Fruit fly (Drosophila melanogaster) whole organism, embryonic: ENCODE measurements around the gene Mip.

Experiments used
- Blimp-1 ChIP-seq: fragments of 200-800 bp; sonication (Bioruptor generic); optimal IDR thresholded peaks from 3 replicates; lab custom pipeline; 2018; ENCODE audit warnings: missing biosample characterization, missing genetic modification characterization, mild to moderate bottlenecking, moderate library complexity, missing genetic modification reagents
- CG1024 ChIP-seq: fragments of 200-800 bp; sonication (Bioruptor generic); IDR thresholded peaks from 2 replicates; pipeline ENCODE4 v1.3.6; 2022; ENCODE audit warnings: missing biosample characterization, missing genetic modification characterization
- CG10654 ChIP-seq: fragments of 200-800 bp; sonication (Bioruptor generic); optimal IDR thresholded peaks from 2 replicates; lab custom pipeline; 2016; ENCODE audit warnings: missing biosample characterization, missing genetic modification characterization
- CG12155 ChIP-seq: fragments of 200-800 bp; sonication (Bioruptor generic); optimal IDR thresholded peaks from 3 replicates; lab custom pipeline; 2016; ENCODE audit warnings: missing biosample characterization, missing genetic modification characterization
- CG12391 ChIP-seq: fragments of 200-800 bp; sonication (Bioruptor generic); optimal IDR thresholded peaks from 3 replicates; lab custom pipeline; 2018; ENCODE audit warnings: missing biosample characterization, mild to moderate bottlenecking, missing genetic modification characterization, moderate library complexity
- CG14965 ChIP-seq: fragments of 200-800 bp; sonication (Bioruptor generic); optimal IDR thresholded peaks from 2 replicates; lab custom pipeline; 2016; ENCODE audit warnings: missing biosample characterization, missing genetic modification characterization, borderline replicate concordance
- CG15601 ChIP-seq: fragments of 200-800 bp; sonication (Bioruptor generic); optimal IDR thresholded peaks from 3 replicates; lab custom pipeline; 2019; ENCODE audit warnings: missing biosample characterization, mild to moderate bottlenecking, missing genetic modification characterization, moderate library complexity
- CG16813 ChIP-seq: fragments of 200-800 bp; sonication (Bioruptor generic); IDR thresholded peaks from 3 replicates; pipeline ENCODE4 v1.3.6; 2022; ENCODE audit warnings: missing biosample characterization, missing genetic modification characterization; ENCODE audit not compliant: partially characterized antibody
- CG17912 ChIP-seq: fragments of 200-800 bp; sonication (Bioruptor generic); optimal IDR thresholded peaks from 2 replicates; lab custom pipeline; 2018; ENCODE audit warnings: missing biosample characterization, mild to moderate bottlenecking, missing genetic modification characterization
- CG2202 ChIP-seq: fragments of 200-800 bp; sonication (Bioruptor generic); optimal IDR thresholded peaks from 2 replicates; lab custom pipeline; 2018; ENCODE audit warnings: missing biosample characterization, mild to moderate bottlenecking, missing genetic modification characterization
- CG2889 ChIP-seq: fragments of 200-800 bp; sonication (Bioruptor generic); IDR thresholded peaks from 3 replicates; pipeline ENCODE4 v1.3.6; 2022; ENCODE audit warnings: missing biosample characterization, missing genetic modification characterization
- CG4617 ChIP-seq: fragments of 200-800 bp; sonication (Bioruptor generic); optimal IDR thresholded peaks from 3 replicates; lab custom pipeline; 2016; ENCODE audit warnings: missing biosample characterization, missing genetic modification characterization, borderline replicate concordance
- CG4854 ChIP-seq: fragments of 200-800 bp; sonication (Bioruptor generic); optimal IDR thresholded peaks from 2 replicates; lab custom pipeline; 2016; ENCODE audit warnings: missing biosample characterization, missing genetic modification characterization, inconsistent platforms
- CG7928 ChIP-seq: fragments of 200-800 bp; sonication (Bioruptor generic); optimal IDR thresholded peaks from 2 replicates; lab custom pipeline; 2017; ENCODE audit warnings: missing biosample characterization, mild to moderate bottlenecking, missing genetic modification characterization
- CG8924 ChIP-seq: fragments of 200-800 bp; optimal IDR thresholded peaks from 3 replicates; lab custom pipeline; 2019; ENCODE audit warnings: missing biosample characterization, mild to moderate bottlenecking, missing genetic modification characterization, moderate library complexity
- CG8944 ChIP-seq: fragments of 200-800 bp; sonication (Bioruptor generic); optimal IDR thresholded peaks from 3 replicates; lab custom pipeline; 2016; ENCODE audit warnings: missing biosample characterization, missing genetic modification characterization
- CG9215 ChIP-seq: fragments of 200-800 bp; sonication (Bioruptor generic); IDR thresholded peaks from 2 replicates; pipeline ENCODE4 v1.3.6; 2022; ENCODE audit warnings: missing biosample characterization, missing genetic modification characterization
- CoRest ChIP-seq: fragments of 200-800 bp; sonication (Bioruptor generic); optimal IDR thresholded peaks from 3 replicates; lab custom pipeline; 2018; ENCODE audit warnings: missing biosample characterization, mild to moderate bottlenecking, missing genetic modification characterization, moderate library complexity
- Deaf1 ChIP-seq: fragments of 200-800 bp; optimal IDR thresholded peaks from 3 replicates; lab custom pipeline; 2019; ENCODE audit warnings: missing biosample characterization, mild to moderate bottlenecking, missing genetic modification characterization, moderate library complexity
- Fer3 ChIP-seq: fragments of 200-800 bp; sonication (Bioruptor generic); optimal IDR thresholded peaks from 2 replicates; lab custom pipeline; 2018; ENCODE audit warnings: missing biosample characterization, mild to moderate bottlenecking, missing genetic modification characterization, moderate library complexity
- Gug ChIP-seq: fragments of 200-800 bp; sonication (Bioruptor generic); IDR thresholded peaks from 4 replicates; pipeline ENCODE4 v1.3.6; 2022; ENCODE audit warnings: missing biosample characterization, missing genetic modification characterization
- HHEX ChIP-seq: fragments of 200-800 bp; sonication (Bioruptor generic); optimal IDR thresholded peaks from 3 replicates; lab custom pipeline; 2017; ENCODE audit warnings: missing biosample characterization, mild to moderate bottlenecking, missing genetic modification characterization, missing genetic modification reagents
- HmgZ ChIP-seq: fragments of 200-800 bp; sonication (Bioruptor generic); optimal IDR thresholded peaks from 2 replicates; lab custom pipeline; 2018; ENCODE audit warnings: missing biosample characterization, mild to moderate bottlenecking, missing genetic modification characterization
- Lpt ChIP-seq: fragments of >200 bp; optimal IDR thresholded peaks from 2 replicates; lab custom pipeline; 2018; ENCODE audit warnings: missing biosample characterization, missing genetic modification characterization
- Nf-YC ChIP-seq: fragments of 200-800 bp; optimal IDR thresholded peaks from 3 replicates; lab custom pipeline; 2019; ENCODE audit warnings: missing biosample characterization, mild to moderate bottlenecking, missing genetic modification characterization, moderate library complexity
- Ssrp ChIP-seq: fragments of 200-800 bp; sonication (Bioruptor generic); optimal IDR thresholded peaks from 2 replicates; lab custom pipeline; 2018; ENCODE audit warnings: missing biosample characterization, mild to moderate bottlenecking, missing genetic modification characterization, moderate library complexity
- amos ChIP-seq: fragments of 200-800 bp; sonication (Bioruptor generic); IDR thresholded peaks from 2 replicates; pipeline ENCODE4 v1.3.6; 2022; ENCODE audit warnings: missing biosample characterization, missing genetic modification characterization; ENCODE audit not compliant: partially characterized antibody
- aop ChIP-seq: fragments of 200-800 bp; sonication (Bioruptor generic); IDR thresholded peaks from 2 replicates; pipeline ENCODE4 v1.3.6; 2022; ENCODE audit warnings: missing biosample characterization, missing genetic modification characterization
- ap ChIP-seq: fragments of 200-800 bp; sonication (Bioruptor generic); IDR thresholded peaks from 2 replicates; pipeline ENCODE4 v1.3.6; 2022; ENCODE audit warnings: missing biosample characterization, missing genetic modification characterization
- cad ChIP-seq: fragments of >200 bp; optimal IDR thresholded peaks from 2 replicates; lab custom pipeline; 2017; ENCODE audit warnings: missing biosample characterization, missing genetic modification characterization
- chinmo ChIP-seq: fragments of 200-800 bp; sonication (Bioruptor generic); IDR thresholded peaks from 4 replicates; pipeline ENCODE4 v1.3.6; 2022; ENCODE audit warnings: missing biosample characterization, missing genetic modification characterization; ENCODE audit not compliant: partially characterized antibody
- crp ChIP-seq, 2 experiments: fragments of 200-800 bp; sonication (Bioruptor generic); optimal IDR thresholded peaks; 2 replicates in 1 of 2; 3 replicates in 1 of 2; lab custom pipeline; 2017; ENCODE audit warnings: missing biosample characterization in 2 of 2, missing genetic modification characterization in 2 of 2, mild to moderate bottlenecking in 1 of 2, moderate library complexity in 1 of 2
- exex ChIP-seq: fragments of 200-800 bp; sonication (Bioruptor generic); optimal IDR thresholded peaks from 4 replicates; lab custom pipeline; 2018; ENCODE audit warnings: missing biosample characterization, mild to moderate bottlenecking, missing genetic modification characterization, moderate library complexity
- eyg ChIP-seq: fragments of 200-800 bp; sonication (Bioruptor generic); optimal IDR thresholded peaks from 3 replicates; lab custom pipeline; 2016; ENCODE audit warnings: missing biosample characterization, missing genetic modification characterization
- fd102C ChIP-seq: fragments of 200-800 bp; sonication (Bioruptor generic); optimal IDR thresholded peaks from 2 replicates; lab custom pipeline; 2018; ENCODE audit warnings: missing biosample characterization, mild to moderate bottlenecking, missing genetic modification characterization, moderate library complexity
- gsb-n ChIP-seq: fragments of 200-800 bp; sonication (Bioruptor generic); optimal IDR thresholded peaks from 3 replicates; lab custom pipeline; 2018; ENCODE audit warnings: missing biosample characterization, mild to moderate bottlenecking, missing genetic modification characterization
- h ChIP-seq: fragments of >200 bp; optimal IDR thresholded peaks from 2 replicates; lab custom pipeline; 2017
- insv ChIP-seq, 2 experiments: fragments of 200-800 bp; sonication (Bioruptor generic); optimal IDR thresholded peaks; 3 replicates each; lab custom pipeline; 2016 to 2018; ENCODE audit warnings: missing biosample characterization in 2 of 2, missing genetic modification characterization in 2 of 2
- jumu ChIP-seq: fragments of 200-800 bp; sonication (Bioruptor generic); optimal IDR thresholded peaks from 3 replicates; lab custom pipeline; 2016; ENCODE audit warnings: missing biosample characterization, missing genetic modification characterization
- mam ChIP-seq: fragments of 200-800 bp; sonication (Bioruptor generic); optimal IDR thresholded peaks from 3 replicates; lab custom pipeline; 2016; ENCODE audit warnings: missing biosample characterization, missing genetic modification characterization
- nmo ChIP-seq: fragments of 200-800 bp; sonication (Bioruptor generic); optimal IDR thresholded peaks from 2 replicates; lab custom pipeline; 2018; ENCODE audit warnings: missing biosample characterization, mild to moderate bottlenecking, missing genetic modification characterization, moderate library complexity
- phol ChIP-seq: fragments of 200-800 bp; sonication (Bioruptor generic); optimal IDR thresholded peaks from 3 replicates; lab custom pipeline; 2018; ENCODE audit warnings: missing biosample characterization, mild to moderate bottlenecking, missing genetic modification characterization, moderate library complexity
- prd ChIP-seq, 3 experiments: fragments of >200 bp in 2 of 3; fragments of 200-800 bp in 1 of 3; sonication (Bioruptor generic) in 1 of 3; optimal IDR thresholded peaks in 2 of 3; IDR thresholded peaks in 1 of 3; 2 replicates in 2 of 3; 3 replicates in 1 of 3; pipeline versions ENCODE4 v1.3.6 to Lab custom; 2017 to 2022; ENCODE audit warnings: missing biosample characterization in 1 of 3, missing genetic modification characterization in 1 of 3
- scrt ChIP-seq: fragments of 200-800 bp; sonication (Bioruptor generic); optimal IDR thresholded peaks from 2 replicates; lab custom pipeline; 2018; ENCODE audit warnings: missing biosample characterization, mild to moderate bottlenecking, missing genetic modification characterization, moderate library complexity
- sisA ChIP-seq: fragments of 200-800 bp; sonication (Bioruptor generic); IDR thresholded peaks from 2 replicates; pipeline ENCODE4 v1.3.6; 2022; ENCODE audit warnings: missing biosample characterization, missing genetic modification characterization
- stc ChIP-seq: fragments of 200-800 bp; sonication (Bioruptor generic); IDR thresholded peaks from 2 replicates; pipeline ENCODE4 v1.3.6; 2022; ENCODE audit warnings: missing biosample characterization, missing genetic modification characterization
- trem ChIP-seq: fragments of 200-800 bp; optimal IDR thresholded peaks from 3 replicates; lab custom pipeline; 2019; ENCODE audit warnings: missing biosample characterization, mild to moderate bottlenecking, missing genetic modification characterization, moderate library complexity
- ttk ChIP-seq: fragments of 200-800 bp; sonication (Bioruptor generic); IDR thresholded peaks from 2 replicates; pipeline ENCODE4 v2.1.2; 2022; ENCODE audit warnings: missing biosample characterization, missing genetic modification characterization
- zen2 ChIP-seq: fragments of 200-800 bp; sonication (Bioruptor generic); IDR thresholded peaks from 3 replicates; pipeline ENCODE4 v1.3.6; 2022; ENCODE audit warnings: missing biosample characterization, missing genetic modification characterization; ENCODE audit not compliant: partially characterized antibody

Gene Mip

DNA sequence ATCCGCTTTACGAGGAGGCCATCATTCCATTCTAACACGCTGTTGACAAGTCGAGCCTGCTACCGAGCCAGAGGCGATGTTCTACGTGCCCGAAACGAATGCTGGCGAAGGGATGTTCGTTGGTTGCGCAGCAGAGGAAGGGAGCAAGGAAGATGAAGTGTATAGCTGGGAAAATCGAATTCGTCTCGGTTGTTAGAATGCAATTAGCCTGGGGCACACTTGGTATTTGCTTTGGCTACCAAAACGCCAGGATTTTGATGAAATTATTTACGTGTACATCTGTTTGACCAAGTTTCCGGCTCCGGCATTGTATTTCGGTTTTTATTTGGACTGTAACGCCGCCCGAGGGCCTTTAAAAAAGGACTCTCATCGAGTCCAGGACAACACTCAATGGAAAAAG lies 8.0 kb upstream of the Mip start:
- TF ChIP-seq gsb-n (peak; percentile 93), Deaf1 (tag; lab: Kevin White, UChicago) (peak; percentile 8), h (lab: Kevin White, UChicago) (no peak)

- TF ChIP-seq CG12155 (peak; percentile 30), exex (tag; lab: Kevin White, UChicago) (peak; percentile 32), Ssrp (tag; lab: Kevin White, UChicago) (no peak), jumu (GFP tag; lab: Kevin White, UChicago) (no peak), nmo (GFP tag; lab: Kevin White, UChicago) (peak; percentile 48), CG7928 (GFP tag; lab: Kevin White, UChicago) (no peak), CG16813 (GFP tag; lab: Robert Waterston, UW) (no peak), Nf-YC (tag; lab: Kevin White, UChicago) (no peak), crp (GFP tag; optimal IDR thresholded peaks at IDR 0.05; lab: Kevin White, UChicago) (peak; percentile 89 to 97), ap (no peak), trem (tag; lab: Kevin White, UChicago) (peak; percentile 95), cad (GFP tag; lab: Kevin White, UChicago) (no peak), CG17912 (peak; percentile 34), CG15601 (tag; lab: Kevin White, UChicago) (peak; percentile 52), aop (no peak), mam (GFP tag; lab: Kevin White, UChicago) (peak; percentile 11), fd102C (GFP tag; lab: Kevin White, UChicago) (no peak), CG10654 (GFP tag; lab: Kevin White, UChicago) (no peak), CG2889 (GFP tag; lab: Robert Waterston, UW) (no peak), CG4854 (GFP tag; lab: Kevin White, UChicago) (peak; percentile 89), insv (GFP tag; optimal IDR thresholded peaks at IDR 0.05; lab: Kevin White, UChicago) (peak in 1 of 2 experiments; percentile 26), Lpt (GFP tag; lab: Kevin White, UChicago) (no peak), prd (optimal IDR thresholded peaks at IDR 0.05; lab: Kevin White, UChicago) (no peak), prd (GFP tag; IDR thresholded peaks at IDR 0.05; lab: Robert Waterston, UW) (no peak), Blimp-1 (GFP tag; lab: Kevin White, UChicago) (no peak), CG14965 (GFP tag; lab: Kevin White, UChicago) (no peak), CG12391 (peak; percentile 19), CG1024 (no peak), sisA (GFP tag; lab: Robert Waterston, UW) (no peak), CG4617 (peak; percentile 52), Gug (no peak), chinmo (0 out of 4 replicates have a peak, but pooled peaks have one; percentile 28), amos (GFP tag; lab: Robert Waterston, UW) (peak; percentile 47), CG8944 (GFP tag; lab: Kevin White, UChicago) (no peak), zen2 (GFP tag; lab: Robert Waterston, UW) (no peak), CG2202 (no peak), HHEX (GFP tag; lab: Kevin White, UChicago) (no peak), CoRest (tag; lab: Kevin White, UChicago) (peak; percentile 37), eyg (no peak), CG9215 (GFP tag; lab: Robert Waterston, UW) (peak; percentile 99), HmgZ (peak; percentile 76), CG8924 (tag; lab: Kevin White, UChicago) (peak; percentile 64), ttk (no peak), scrt (no peak), Fer3 (no peak), stc (no peak), phol (tag; lab: Kevin White, UChicago) (peak; percentile 50)
These were observed 3.3 kb upstream of the Mip start for dm6 chr3L:17352812-17353211.
